Worm (Caenorhabditis elegans) whole organism, midembryonic: ENCODE data around the gene tam-1.

Experiments
- T22C8.4 ChIP-seq: fragments of 200-800 bp; sonication (Bioruptor generic); IDR thresholded peaks from 2 replicates; pipeline ENCODE4 v1.3.6; 2022; ENCODE audit warnings: missing genetic modification characterization, missing compliant biosample characterization
- flt-1 ChIP-seq: fragments of 200-800 bp; sonication (Bioruptor generic); IDR thresholded peaks from 2 replicates; pipeline ENCODE4 v1.3.6; 2022; ENCODE audit warnings: missing genetic modification characterization, missing compliant biosample characterization
- med-1 ChIP-seq: sonication (generic microtip); optimal IDR thresholded peaks from 2 replicates; lab custom pipeline; 2017; ENCODE audit warnings: missing genetic modification characterization, mild to moderate bottlenecking, missing compliant biosample characterization, antibody characterized with exemption, missing genetic modification reagents; ENCODE audit not compliant: insufficient read depth
- ref-1 ChIP-seq: fragments of 200-800 bp; sonication (Bioruptor generic); conservative IDR thresholded peaks from 2 replicates; pipeline ENCODE4 v1.3.6; 2022; ENCODE audit warnings: missing genetic modification reagents, missing genetic modification characterization, missing compliant biosample characterization
- ztf-23 ChIP-seq: fragments of 200-800 bp; sonication (Bioruptor generic); IDR thresholded peaks from 2 replicates; pipeline ENCODE4 v1.3.6; 2022; ENCODE audit warnings: missing genetic modification reagents, missing genetic modification characterization, missing compliant biosample characterization

DNA sequence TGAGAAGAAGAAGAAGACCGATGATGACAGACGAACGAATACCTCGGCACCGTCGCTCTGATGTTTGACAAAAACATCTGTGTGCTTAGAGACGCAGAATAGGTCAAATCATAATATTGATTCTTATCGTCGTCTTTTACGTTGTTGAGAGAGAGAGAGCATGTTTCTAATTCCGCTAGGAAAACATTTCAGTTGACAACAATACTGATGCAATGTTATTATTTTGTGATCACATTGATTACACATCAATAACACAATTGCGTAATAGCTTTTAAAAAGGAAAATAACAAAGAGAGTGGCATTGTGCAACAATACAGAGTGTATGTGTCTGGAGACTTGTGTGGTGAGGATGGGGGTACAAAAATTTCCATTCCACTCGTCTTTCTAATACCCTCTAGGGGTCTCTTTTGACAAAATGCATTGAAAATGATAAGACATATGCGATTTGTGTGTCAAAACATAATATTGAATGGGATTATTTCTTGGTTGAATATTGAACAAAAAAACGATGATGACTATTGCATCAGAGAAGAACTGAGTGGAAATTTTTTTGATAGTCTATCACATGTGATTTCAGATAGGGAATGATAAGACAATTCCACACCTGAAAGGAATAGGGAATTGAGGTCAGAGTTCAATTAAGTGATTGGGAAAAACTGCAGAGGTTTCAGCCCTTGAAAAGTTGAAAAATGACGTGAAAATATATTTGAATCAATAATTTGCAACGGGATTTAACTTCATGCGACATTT lies 1.9 kb upstream of the tam-1 start:
- TF ChIP-seq ref-1 (GFP tag; lab: Robert Waterston, UW) (no peak), flt-1 (GFP tag; lab: Robert Waterston, UW) (no peak), ztf-23 (no peak), T22C8.4 (GFP tag; lab: Robert Waterston, UW) (no peak), med-1 (GFP tag; lab: Kevin White, UChicago) (no peak)
